Worm (Caenorhabditis elegans) whole organism, early embryonic: ENCODE results near the gene Y48A6B.9.

Experiments
- aly-1 ChIP-seq: sonication (generic microtip); optimal IDR thresholded peaks from 2 replicates; lab custom pipeline; 2016; ENCODE audit warnings: missing genetic modification characterization, missing compliant biosample characterization
- ama-1 ChIP-seq: fragments of 150-350 bp; optimal IDR thresholded peaks from 2 replicates; lab custom pipeline; 2014
- ceh-36 ChIP-seq: sonication (generic microtip); optimal IDR thresholded peaks from 2 replicates; lab custom pipeline; 2016; ENCODE audit warnings: missing genetic modification characterization, inconsistent platforms, missing compliant biosample characterization
- ets-7 ChIP-seq: sonication (generic microtip); optimal IDR thresholded peaks from 2 replicates; lab custom pipeline; 2016; ENCODE audit warnings: missing genotype, missing genetic modification characterization, missing compliant biosample characterization
- flt-1 ChIP-seq: fragments of 200-800 bp; sonication (Bioruptor generic); IDR thresholded peaks from 2 replicates; pipeline ENCODE4 v1.3.6; 2022; ENCODE audit warnings: missing genetic modification characterization, missing compliant biosample characterization
- hmbx-1 ChIP-seq: sonication (generic microtip); optimal IDR thresholded peaks from 2 replicates; lab custom pipeline; 2016; ENCODE audit warnings: mild to moderate bottlenecking, missing genetic modification characterization, missing compliant biosample characterization
- hmg-4 ChIP-seq: fragments of 200-800 bp; sonication (Bioruptor generic); optimal IDR thresholded peaks from 2 replicates; lab custom pipeline; 2018; ENCODE audit warnings: mild to moderate bottlenecking, missing genetic modification characterization, missing compliant biosample characterization
- pes-1 ChIP-seq: fragments of 200-800 bp; sonication (Bioruptor generic); IDR thresholded peaks from 2 replicates; pipeline ENCODE4 v1.3.6; 2022; ENCODE audit warnings: missing genetic modification reagents, missing genetic modification characterization, missing compliant biosample characterization
- scrt-1 ChIP-seq: fragments of 200-800 bp; sonication (Bioruptor generic); IDR thresholded peaks from 2 replicates; pipeline ENCODE4 v1.3.6; 2022; ENCODE audit warnings: missing genetic modification characterization, missing compliant biosample characterization
- tbx-11 ChIP-seq: fragments of 200-800 bp; sonication (Bioruptor generic); IDR thresholded peaks from 2 replicates; pipeline ENCODE4 v1.3.6; 2022; ENCODE audit warnings: missing genetic modification characterization, missing compliant biosample characterization
- tbx-37 ChIP-seq: fragments of 200-800 bp; sonication (Bioruptor generic); conservative IDR thresholded peaks from 2 replicates; pipeline ENCODE4 v1.3.6; 2022; ENCODE audit warnings: missing genetic modification reagents, missing genetic modification characterization, missing compliant biosample characterization

DNA sequence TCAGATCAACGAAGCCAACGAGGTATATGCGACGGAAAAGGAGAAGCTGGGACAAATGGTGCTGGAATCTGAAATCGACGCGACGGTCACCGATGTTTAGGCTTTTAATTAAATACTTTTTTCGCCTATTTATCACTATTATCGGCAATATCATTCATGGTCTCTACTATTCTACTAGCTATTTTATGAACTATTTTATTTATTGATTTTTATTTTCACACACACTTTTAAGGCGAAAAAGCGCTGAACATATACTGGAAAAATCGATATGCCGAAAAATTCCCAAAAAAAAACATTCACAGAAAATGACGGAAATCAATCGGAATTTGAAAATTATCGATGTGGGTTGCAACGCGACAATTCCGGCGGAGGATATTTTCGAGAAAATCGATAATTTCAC is 35.6 kb downstream of the Y48A6B.9 start, which contains the start of gene W09D6.1:
- no peak for TF ChIP-seq ama-1
- no peak for TF ChIP-seq aly-1 (tag; lab: Kevin White, UChicago)
- TF ChIP-seq hmg-4 (GFP tag; lab: Kevin White, UChicago): no peak
- TF ChIP-seq flt-1 (GFP tag; lab: Robert Waterston, UW): no peak
- no peak for TF ChIP-seq hmbx-1
- no peak for TF ChIP-seq ets-7 (tag; lab: Kevin White, UChicago)
- TF ChIP-seq scrt-1 (GFP tag; lab: Robert Waterston, UW): no peak
- TF ChIP-seq ceh-36 (tag; lab: Kevin White, UChicago): no peak
- no peak for TF ChIP-seq tbx-37 (GFP tag; lab: Robert Waterston, UW)
- TF ChIP-seq pes-1 (GFP tag; lab: Robert Waterston, UW): no peak
- TF ChIP-seq tbx-11 (GFP tag; lab: Robert Waterston, UW): no peak
